Fruit fly (Drosophila melanogaster) whole organism, embryonic: ENCODE data around the gene CG5021.

ENCODE experiments used
- BEAF-32 ChIP-seq: fragments of 200-800 bp; sonication (Bioruptor generic); optimal IDR thresholded peaks from 3 replicates; lab custom pipeline; 2017; ENCODE audit warnings: missing biosample characterization, missing genetic modification characterization, mild to moderate bottlenecking, moderate library complexity, missing genetic modification reagents
- CG11696 ChIP-seq: fragments of 200-800 bp; sonication (Bioruptor generic); IDR thresholded peaks from 2 replicates; pipeline ENCODE4 v1.3.6; 2022; ENCODE audit warnings: missing biosample characterization, missing genetic modification characterization
- CG12659 ChIP-seq: fragments of 200-800 bp; sonication (Bioruptor generic); optimal IDR thresholded peaks from 3 replicates; lab custom pipeline; 2017; ENCODE audit warnings: mild to moderate bottlenecking, missing biosample characterization, missing genetic modification reagents, missing genetic modification characterization
- CG17359 ChIP-seq: fragments of 200-800 bp; sonication (Bioruptor generic); optimal IDR thresholded peaks from 3 replicates; lab custom pipeline; 2018; ENCODE audit warnings: missing biosample characterization, mild to moderate bottlenecking, missing genetic modification characterization, moderate library complexity
- CG17385 ChIP-seq: fragments of 200-800 bp; sonication (Bioruptor generic); optimal IDR thresholded peaks from 3 replicates; lab custom pipeline; 2018; ENCODE audit warnings: missing biosample characterization, mild to moderate bottlenecking, missing genetic modification characterization
- CG18599 ChIP-seq: fragments of 200-800 bp; sonication (Bioruptor generic); optimal IDR thresholded peaks from 3 replicates; lab custom pipeline; 2017; ENCODE audit warnings: missing biosample characterization, missing genetic modification characterization, mild to moderate bottlenecking, moderate library complexity, missing genetic modification reagents
- CG2199 ChIP-seq: fragments of 200-800 bp; sonication (Bioruptor generic); IDR thresholded peaks from 3 replicates; pipeline ENCODE4 v1.3.6; 2022; ENCODE audit warnings: missing biosample characterization, missing genetic modification characterization
- CG2678 ChIP-seq: fragments of 200-800 bp; sonication (Bioruptor generic); optimal IDR thresholded peaks from 3 replicates; lab custom pipeline; 2019; ENCODE audit warnings: missing biosample characterization, mild to moderate bottlenecking, missing genetic modification characterization, moderate library complexity
- CG34224 ChIP-seq: fragments of 200-800 bp; sonication (Bioruptor generic); IDR thresholded peaks from 3 replicates; pipeline ENCODE4 v1.3.6; 2022; ENCODE audit warnings: missing biosample characterization, missing genetic modification characterization; ENCODE audit not compliant: partially characterized antibody
- CG4360 ChIP-seq: fragments of 200-800 bp; sonication (Bioruptor generic); IDR thresholded peaks from 2 replicates; pipeline ENCODE4 v1.3.6; 2022; ENCODE audit warnings: missing biosample characterization, missing genetic modification characterization
- CG43689 ChIP-seq: fragments of 200-800 bp; sonication (Bioruptor generic); IDR thresholded peaks from 2 replicates; pipeline ENCODE4 v1.3.6; 2022; ENCODE audit warnings: missing biosample characterization, missing genetic modification characterization
- CG7928 ChIP-seq: fragments of 200-800 bp; sonication (Bioruptor generic); optimal IDR thresholded peaks from 2 replicates; lab custom pipeline; 2017; ENCODE audit warnings: missing biosample characterization, mild to moderate bottlenecking, missing genetic modification characterization
- CG8359 ChIP-seq: fragments of 200-800 bp; sonication (Bioruptor generic); optimal IDR thresholded peaks from 2 replicates; lab custom pipeline; 2017; ENCODE audit warnings: missing biosample characterization, mild to moderate bottlenecking, missing genetic modification characterization, borderline replicate concordance
- CG8944 ChIP-seq: fragments of 200-800 bp; sonication (Bioruptor generic); optimal IDR thresholded peaks from 3 replicates; lab custom pipeline; 2016; ENCODE audit warnings: missing biosample characterization, missing genetic modification characterization
- Dp ChIP-seq: fragments of 200-800 bp; sonication (Bioruptor generic); optimal IDR thresholded peaks from 2 replicates; lab custom pipeline; 2018; ENCODE audit warnings: missing biosample characterization, mild to moderate bottlenecking, missing genetic modification characterization, moderate library complexity
- Dref ChIP-seq: fragments of 200-800 bp; sonication (Bioruptor generic); IDR thresholded peaks from 2 replicates; pipeline ENCODE4 v1.3.6; 2022; ENCODE audit warnings: missing biosample characterization, missing genetic modification characterization
- E2f2 ChIP-seq: fragments of 200-800 bp; sonication (Bioruptor generic); IDR thresholded peaks from 2 replicates; pipeline ENCODE4 v1.3.6; 2022; ENCODE audit warnings: missing biosample characterization, missing genetic modification characterization
- HLH4C ChIP-seq: fragments of 200-800 bp; sonication (Bioruptor generic); IDR thresholded peaks from 3 replicates; pipeline ENCODE4 v1.3.6; 2022; ENCODE audit warnings: missing biosample characterization, missing genetic modification characterization; ENCODE audit not compliant: partially characterized antibody
- HmgZ ChIP-seq: fragments of 200-800 bp; sonication (Bioruptor generic); optimal IDR thresholded peaks from 2 replicates; lab custom pipeline; 2018; ENCODE audit warnings: missing biosample characterization, mild to moderate bottlenecking, missing genetic modification characterization
- Myb ChIP-seq: fragments of 200-800 bp; sonication (Bioruptor generic); optimal IDR thresholded peaks from 2 replicates; lab custom pipeline; 2016; ENCODE audit warnings: missing biosample characterization, missing genetic modification characterization
- Opbp ChIP-seq: fragments of 200-800 bp; sonication (Bioruptor generic); IDR thresholded peaks from 3 replicates; pipeline ENCODE4 v1.3.6; 2022; ENCODE audit warnings: missing biosample characterization, missing genetic modification characterization; ENCODE audit not compliant: partially characterized antibody
- Scr ChIP-seq: fragments of 200-800 bp; sonication (Bioruptor generic); IDR thresholded peaks from 2 replicates; pipeline ENCODE4 v1.3.6; 2022; ENCODE audit warnings: missing biosample characterization, missing genetic modification characterization; ENCODE audit not compliant: partially characterized antibody
- Sry-δ ChIP-seq: fragments of 200-800 bp; sonication (Bioruptor generic); optimal IDR thresholded peaks from 2 replicates; lab custom pipeline; 2016; ENCODE audit warnings: missing biosample characterization, missing genetic modification characterization
- Xrp1 ChIP-seq: fragments of 200-800 bp; sonication (Bioruptor generic); IDR thresholded peaks from 2 replicates; pipeline ENCODE4 v1.3.6; 2022; ENCODE audit warnings: missing biosample characterization, missing genetic modification characterization
- ac ChIP-seq: fragments of 200-800 bp; sonication (Bioruptor generic); optimal IDR thresholded peaks from 3 replicates; lab custom pipeline; 2017; ENCODE audit warnings: missing biosample characterization, mild to moderate bottlenecking, missing genetic modification characterization
- amos ChIP-seq: fragments of 200-800 bp; sonication (Bioruptor generic); IDR thresholded peaks from 2 replicates; pipeline ENCODE4 v1.3.6; 2022; ENCODE audit warnings: missing biosample characterization, missing genetic modification characterization; ENCODE audit not compliant: partially characterized antibody
- bbx ChIP-seq: fragments of 200-800 bp; sonication (Bioruptor generic); IDR thresholded peaks from 2 replicates; pipeline ENCODE4 v1.3.6; 2022; ENCODE audit warnings: missing biosample characterization, missing genetic modification characterization; ENCODE audit not compliant: partially characterized antibody
- corto ChIP-seq: fragments of 200-800 bp; sonication (Bioruptor generic); optimal IDR thresholded peaks from 2 replicates; lab custom pipeline; 2016; ENCODE audit warnings: missing biosample characterization, mild to moderate bottlenecking, missing genetic modification characterization, moderate library complexity
- crp ChIP-seq, 2 experiments: fragments of 200-800 bp; sonication (Bioruptor generic); optimal IDR thresholded peaks; 2 replicates in 1 of 2; 3 replicates in 1 of 2; lab custom pipeline; 2017; ENCODE audit warnings: missing biosample characterization in 2 of 2, missing genetic modification characterization in 2 of 2, mild to moderate bottlenecking in 1 of 2, moderate library complexity in 1 of 2
- cwo ChIP-seq: fragments of 200-800 bp; sonication (Bioruptor generic); optimal IDR thresholded peaks from 3 replicates; lab custom pipeline; 2017; ENCODE audit warnings: missing biosample characterization, missing genetic modification characterization, mild to moderate bottlenecking, moderate library complexity, missing genetic modification reagents
- gfzf ChIP-seq: fragments of 200-800 bp; sonication (Bioruptor generic); optimal IDR thresholded peaks from 2 replicates; lab custom pipeline; 2016; ENCODE audit warnings: missing biosample characterization, mild to moderate bottlenecking, missing genetic modification characterization, moderate library complexity
- gro ChIP-seq: fragments of 200-800 bp; sonication (Bioruptor generic); optimal IDR thresholded peaks from 2 replicates; lab custom pipeline; 2016; ENCODE audit warnings: missing biosample characterization, missing genetic modification characterization
- hb ChIP-seq: fragments of 200-800 bp; sonication (Bioruptor generic); IDR thresholded peaks from 3 replicates; pipeline ENCODE4 v1.3.6; 2022; ENCODE audit warnings: missing biosample characterization, missing genetic modification characterization; ENCODE audit not compliant: partially characterized antibody
- lov ChIP-seq, 2 experiments: fragments of 200-800 bp in 1 of 2; fragments of >200 bp in 1 of 2; sonication (Bioruptor generic) in 1 of 2; IDR thresholded peaks in 1 of 2; optimal IDR thresholded peaks in 1 of 2; 2 replicates in 1 of 2; 3 replicates in 1 of 2; pipeline versions ENCODE4 v1.3.6 to Lab custom; 2017 to 2022; ENCODE audit warnings: missing biosample characterization in 1 of 2, missing genetic modification characterization in 1 of 2
- maf-S ChIP-seq: fragments of 200-800 bp; sonication (Bioruptor generic); optimal IDR thresholded peaks from 2 replicates; lab custom pipeline; 2016; ENCODE audit warnings: missing biosample characterization, missing genetic modification characterization
- pan ChIP-seq, 4 experiments: fragments of >200 bp in 3 of 4; fragments of 200-800 bp in 1 of 4; sonication (Bioruptor generic) in 1 of 4; optimal IDR thresholded peaks in 3 of 4; IDR thresholded peaks in 1 of 4; 2 replicates each; pipeline versions ENCODE4 v1.3.6 to Lab custom; 2017 to 2022; ENCODE audit warnings: missing biosample characterization in 2 of 4, missing genetic modification characterization in 2 of 4, mixed read lengths in 1 of 4
- phol ChIP-seq: fragments of 200-800 bp; sonication (Bioruptor generic); optimal IDR thresholded peaks from 3 replicates; lab custom pipeline; 2018; ENCODE audit warnings: missing biosample characterization, mild to moderate bottlenecking, missing genetic modification characterization, moderate library complexity
- rib ChIP-seq: fragments of 200-800 bp; sonication (Bioruptor generic); IDR thresholded peaks from 2 replicates; pipeline ENCODE4 v1.3.6; 2022; ENCODE audit warnings: missing biosample characterization, missing genetic modification characterization
- schlank ChIP-seq: fragments of 200-800 bp; sonication (Bioruptor generic); optimal IDR thresholded peaks from 2 replicates; lab custom pipeline; 2018; ENCODE audit warnings: missing biosample characterization, mild to moderate bottlenecking, missing genetic modification characterization
- stwl ChIP-seq: fragments of 200-800 bp; sonication (Bioruptor generic); optimal IDR thresholded peaks from 3 replicates; lab custom pipeline; 2018; ENCODE audit warnings: missing biosample characterization, mild to moderate bottlenecking, missing genetic modification characterization, moderate library complexity
- trem ChIP-seq: fragments of 200-800 bp; optimal IDR thresholded peaks from 3 replicates; lab custom pipeline; 2019; ENCODE audit warnings: missing biosample characterization, mild to moderate bottlenecking, missing genetic modification characterization, moderate library complexity
- tup ChIP-seq: fragments of 200-800 bp; sonication (Bioruptor generic); optimal IDR thresholded peaks from 2 replicates; lab custom pipeline; 2016; ENCODE audit warnings: missing biosample characterization, mild to moderate bottlenecking, missing genetic modification characterization, moderate library complexity
- vnd ChIP-seq: fragments of 200-800 bp; sonication (Bioruptor generic); IDR thresholded peaks from 3 replicates; pipeline ENCODE4 v1.3.6; 2022; ENCODE audit warnings: missing biosample characterization, missing genetic modification characterization; ENCODE audit not compliant: partially characterized antibody

Gene CG5021

DNA sequence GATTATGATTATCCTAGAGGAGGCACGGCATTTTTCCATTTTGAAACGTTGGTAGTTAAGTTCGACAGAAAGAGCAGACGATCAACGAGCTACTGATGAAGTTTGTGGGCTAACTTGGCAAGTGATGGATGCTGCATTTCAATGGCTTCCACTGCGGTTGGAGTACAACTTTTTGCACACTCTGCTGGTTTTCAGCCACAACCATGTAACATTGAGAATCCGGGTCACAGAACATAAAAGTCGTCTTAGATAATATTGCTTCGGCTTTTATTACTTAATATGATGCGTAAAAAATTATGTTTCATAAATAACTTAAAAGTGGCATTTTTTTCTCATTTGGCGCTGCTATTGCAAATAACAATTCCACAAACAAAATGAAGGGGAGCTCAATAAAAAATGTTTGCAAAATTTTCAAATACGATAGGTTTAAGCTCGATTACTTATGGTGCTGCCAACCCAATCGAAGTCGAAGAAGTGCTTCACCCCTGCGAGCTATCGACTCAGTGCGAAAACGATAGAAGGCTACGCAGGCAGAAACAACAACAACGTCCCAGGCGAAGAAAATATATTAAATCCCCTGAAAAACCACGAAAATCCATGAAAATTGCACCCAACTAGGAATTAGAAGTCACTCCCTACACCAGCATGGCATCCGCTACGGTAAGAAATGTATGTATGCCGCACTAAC lies at the start of gene CG5021, which contains the start of gene CG5653 (continued):
- TF ChIP-seq pan (optimal IDR thresholded peaks at IDR 0.05; lab: Kevin White, UChicago) (no peak), pan (GFP tag; optimal IDR thresholded peaks at IDR 0.05 in 1 of 2, IDR thresholded peaks at IDR 0.05 in 1 of 2) (no peak), Dref (peak; percentile 96), phol (tag; lab: Kevin White, UChicago) (no peak), CG8944 (GFP tag; lab: Kevin White, UChicago) (no peak), amos (GFP tag; lab: Robert Waterston, UW) (peak; percentile 57; the same call in 1 of the 2 replicates), bbx (GFP tag; lab: Robert Waterston, UW) (peak; percentile 72), lov (optimal IDR thresholded peaks at IDR 0.05; lab: Kevin White, UChicago) (no peak), lov (GFP tag; IDR thresholded peaks at IDR 0.05; lab: Robert Waterston, UW) (no peak), CG34224 (GFP tag; lab: Robert Waterston, UW) (peak; percentile 66), crp (GFP tag; optimal IDR thresholded peaks at IDR 0.05; lab: Kevin White, UChicago) (peak in 1 of 2 experiments; percentile 68), rib (GFP tag; lab: Robert Waterston, UW) (peak; percentile 52; the same call in 1 of the 2 replicates), CG43689 (no peak), Sry-δ (GFP tag; lab: Kevin White, UChicago) (peak; percentile 88), BEAF-32 (GFP tag; lab: Kevin White, UChicago) (peak; percentile 61), cwo (GFP tag; lab: Kevin White, UChicago) (no peak), CG4360 (peak; percentile 81), Myb (GFP tag; lab: Kevin White, UChicago) (peak; percentile 68), Dp (GFP tag; lab: Kevin White, UChicago) (peak; percentile 95), hb (GFP tag; lab: Robert Waterston, UW) (peak; percentile 70; the same call in 2 of the 3 replicates), CG17359 (no peak), trem (tag; lab: Kevin White, UChicago) (peak; percentile 98), CG7928 (GFP tag; lab: Kevin White, UChicago) (peak; percentile 93), CG2199 (no peak), gfzf (GFP tag; lab: Kevin White, UChicago) (peak; percentile 27), Opbp (GFP tag; lab: Robert Waterston, UW) (peak; percentile 63; the same call in 2 of the 3 replicates), CG18599 (GFP tag; lab: Kevin White, UChicago) (no peak), HmgZ (tag; lab: Kevin White, UChicago) (peak; percentile 47), CG12659 (GFP tag; lab: Kevin White, UChicago) (peak; percentile 22), gro (no peak), maf-S (GFP tag; lab: Kevin White, UChicago) (no peak), tup (GFP tag; lab: Kevin White, UChicago) (no peak), E2f2 (GFP tag; lab: Robert Waterston, UW) (peak; percentile 95), CG11696 (no peak), stwl (tag; lab: Kevin White, UChicago) (peak; percentile 53), ac (GFP tag; lab: Kevin White, UChicago) (no peak), vnd (GFP tag; lab: Robert Waterston, UW) (peak; percentile 56; the same call in 2 of the 3 replicates), Scr (GFP tag; lab: Robert Waterston, UW) (peak; percentile 47), corto (GFP tag; lab: Kevin White, UChicago) (no peak), CG8359 (GFP tag; lab: Kevin White, UChicago) (no peak), Xrp1 (GFP tag; lab: Robert Waterston, UW) (0 out of 2 replicates have a peak, but pooled peaks have one; percentile 8), CG17385 (GFP tag; lab: Kevin White, UChicago) (no peak), schlank (no peak), HLH4C (GFP tag; lab: Robert Waterston, UW) (peak; percentile 68; the same call in 2 of the 3 replicates), CG2678 (no peak)
- TF ChIP-seq, all 482 proteins: peak for 46
